Fruit fly (Drosophila melanogaster): Measurements from ENCODE around the gene Osi10b.

DNA sequence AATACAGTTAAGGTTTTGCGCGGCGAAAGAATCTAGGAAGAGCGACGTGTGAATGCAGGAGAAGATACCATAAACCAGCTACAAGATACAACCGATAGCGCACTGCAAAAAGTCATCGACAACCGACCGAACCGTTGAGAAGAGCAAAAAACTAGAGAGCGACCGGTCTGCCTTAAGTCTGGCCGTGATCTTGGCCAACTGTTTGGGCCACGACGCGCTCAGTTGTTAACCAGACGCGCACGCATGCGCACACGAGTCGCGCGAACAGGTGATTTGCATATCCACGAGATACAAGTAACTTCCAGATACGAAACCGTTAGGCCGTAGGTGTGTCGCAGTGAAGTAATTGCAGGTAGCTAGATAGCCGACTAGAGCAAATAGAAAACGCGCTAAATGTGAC, 49.1 kb downstream of the Osi10b start:
- TF ChIP-seq foxo (GFP tag; optimal IDR thresholded peaks at IDR 0.05) (no peak), usp (GFP tag; optimal IDR thresholded peaks at IDR 0.05) (no peak), GATAd (GFP tag; optimal IDR thresholded peaks at IDR 0.05) (no peak), psq (GFP tag; optimal IDR thresholded peaks at IDR 0.05) (no peak)
